Worm (Caenorhabditis elegans): ENCODE measurements around the gene ints-6.

DNA sequence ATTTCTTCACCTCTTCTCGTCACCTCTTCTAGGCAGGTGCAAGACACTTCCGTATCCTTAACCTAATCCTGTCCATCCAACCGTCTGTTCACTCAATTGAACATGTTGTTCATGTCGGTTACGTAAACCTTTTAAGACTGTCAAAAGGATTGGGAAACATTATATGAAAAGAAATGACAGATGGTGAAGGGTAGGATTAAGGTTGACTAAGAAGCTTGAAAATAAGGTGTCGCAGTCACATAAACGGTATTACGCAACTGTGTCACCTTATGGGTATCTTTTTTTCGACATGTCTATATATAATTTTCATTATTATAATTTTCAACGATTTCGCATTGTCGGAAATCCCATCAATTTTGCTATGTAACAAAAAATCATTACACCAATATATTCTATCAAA lies 31.3 kb downstream of the ints-6 start:
- TF ChIP-seq lim-6 (tag; optimal IDR thresholded peaks at IDR 0.05) (no peak), zip-5 (tag; optimal IDR thresholded peaks at IDR 0.05) (no peak), nhr-232 (tag; optimal IDR thresholded peaks at IDR 0.05) (no peak), ets-4 (tag; optimal IDR thresholded peaks at IDR 0.05) (no peak), fkh-10 (GFP tag; optimal IDR thresholded peaks at IDR 0.05) (no peak)

Measured in whole organism, late embryonic.